Worm (Caenorhabditis elegans) whole organism, L1 larva: Measurements from ENCODE around the gene sru-7.

Source experiments
- C16A3.4 ChIP-seq: fragments of 150-350 bp; optimal IDR thresholded peaks from 2 replicates; lab custom pipeline; 2014; ENCODE audit warnings: missing biosample characterization, missing genetic modification characterization
- C34B4.2 ChIP-seq: sonication (generic microtip); optimal IDR thresholded peaks from 2 replicates; lab custom pipeline; 2017; ENCODE audit warnings: mild to moderate bottlenecking, missing genetic modification characterization, missing compliant biosample characterization
- Y116A8C.19 ChIP-seq: sonication (generic microtip); optimal IDR thresholded peaks from 2 replicates; lab custom pipeline; 2016; ENCODE audit warnings: missing compliant biosample characterization, missing genetic modification characterization, borderline replicate concordance
- ama-1 ChIP-seq: fragments of 150-350 bp; optimal IDR thresholded peaks from 2 replicates; lab custom pipeline; 2014
- ceh-63 ChIP-seq: fragments of 200-800 bp; sonication (Bioruptor generic); optimal IDR thresholded peaks from 2 replicates; lab custom pipeline; 2018; ENCODE audit warnings: mild to moderate bottlenecking, missing genetic modification characterization, missing compliant biosample characterization
- ceh-8 ChIP-seq: fragments of 200-800 bp; sonication (Bioruptor generic); optimal IDR thresholded peaks from 2 replicates; lab custom pipeline; 2018; ENCODE audit warnings: mild to moderate bottlenecking, missing genetic modification characterization, moderate library complexity, missing compliant biosample characterization
- dsc-1 ChIP-seq: sonication (generic microtip); optimal IDR thresholded peaks from 2 replicates; lab custom pipeline; 2016; ENCODE audit warnings: mild to moderate bottlenecking, missing genetic modification characterization, missing compliant biosample characterization
- efl-1 ChIP-seq, 4 experiments: fragments of 150-350 bp; optimal IDR thresholded peaks in 3 of 4; peaks in 1 of 4; 1 replicate in 1 of 4; 2 replicates in 3 of 4; lab custom pipeline; 2014; ENCODE audit warnings: missing biosample characterization in 2 of 4, missing genetic modification characterization in 2 of 4, missing genetic modification reagents in 2 of 4
- egl-27 ChIP-seq, 2 experiments: fragments of 150-350 bp in 1 of 2; sonication (generic microtip); optimal IDR thresholded peaks; 3 replicates each; lab custom pipeline; 2017 to 2018; ENCODE audit warnings: missing biosample characterization in 2 of 2, missing genetic modification characterization in 2 of 2, missing genetic modification reagents in 2 of 2
- elt-2 ChIP-seq: sonication (generic microtip); optimal IDR thresholded peaks from 2 replicates; lab custom pipeline; 2016; ENCODE audit warnings: missing genetic modification characterization, mild to moderate bottlenecking, inconsistent platforms, missing compliant biosample characterization, missing genetic modification reagents
- elt-3 ChIP-seq, 6 experiments: fragments of 150-350 bp in 1 of 6; sonication (generic microtip); optimal IDR thresholded peaks; 2 replicates each; lab custom pipeline; 2017 to 2018; ENCODE audit warnings: missing biosample characterization in 6 of 6, missing genetic modification characterization in 6 of 6, inconsistent platforms in 1 of 6
- ets-5 ChIP-seq: fragments of 200-800 bp; sonication (Bioruptor generic); IDR thresholded peaks from 2 replicates; pipeline ENCODE4 v1.3.6; 2022; ENCODE audit warnings: missing genetic modification characterization, missing compliant biosample characterization
- fkh-10 ChIP-seq: sonication (generic microtip); optimal IDR thresholded peaks from 2 replicates; lab custom pipeline; 2017; ENCODE audit warnings: missing biosample characterization, missing genetic modification reagents, missing genetic modification characterization
- fkh-4 ChIP-seq: sonication (generic microtip); optimal IDR thresholded peaks from 2 replicates; lab custom pipeline; 2016; ENCODE audit warnings: missing compliant biosample characterization, missing genetic modification characterization, borderline replicate concordance
- fkh-8 ChIP-seq: sonication (generic microtip); optimal IDR thresholded peaks from 2 replicates; lab custom pipeline; 2016; ENCODE audit warnings: mild to moderate bottlenecking, missing genetic modification characterization, missing compliant biosample characterization
- fos-1 ChIP-seq: fragments of 150-350 bp; optimal IDR thresholded peaks from 2 replicates; lab custom pipeline; 2014; ENCODE audit warnings: missing biosample characterization, missing genetic modification characterization
- grh-1 ChIP-seq: fragments of 200-800 bp; sonication (Bioruptor generic); IDR thresholded peaks from 2 replicates; pipeline ENCODE4 v1.3.6; 2022; ENCODE audit warnings: missing genetic modification reagents, missing genetic modification characterization, missing compliant biosample characterization
- hlh-17 ChIP-seq: fragments of 200-800 bp; sonication (Bioruptor generic); optimal IDR thresholded peaks from 2 replicates; lab custom pipeline; 2018; ENCODE audit warnings: missing genetic modification characterization, mild to moderate bottlenecking, missing compliant biosample characterization, moderate library complexity, borderline replicate concordance
- hpl-2 ChIP-seq: fragments of 150-350 bp; optimal IDR thresholded peaks from 2 replicates; lab custom pipeline; 2014; ENCODE audit warnings: missing biosample characterization, missing genetic modification reagents, missing genetic modification characterization
- jun-1 ChIP-seq: fragments of 150-350 bp; optimal IDR thresholded peaks from 2 replicates; lab custom pipeline; 2014; ENCODE audit warnings: missing biosample characterization, missing genetic modification reagents, missing genetic modification characterization
- lin-13 ChIP-seq: fragments of 150-350 bp; optimal IDR thresholded peaks from 2 replicates; lab custom pipeline; 2014; ENCODE audit warnings: missing biosample characterization, missing genetic modification reagents, missing genetic modification characterization
- lin-35 ChIP-seq, 2 experiments: fragments of 150-350 bp; optimal IDR thresholded peaks; 2 replicates each; lab custom pipeline; 2014; ENCODE audit warnings: missing biosample characterization in 2 of 2, missing genetic modification characterization in 2 of 2, missing genetic modification reagents in 2 of 2
- lin-39 ChIP-seq: fragments of 150-350 bp; optimal IDR thresholded peaks from 2 replicates; lab custom pipeline; 2014; ENCODE audit warnings: missing biosample characterization, missing genetic modification reagents, missing genetic modification characterization
- lir-3 ChIP-seq: sonication (generic microtip); optimal IDR thresholded peaks from 2 replicates; lab custom pipeline; 2016; ENCODE audit warnings: mild to moderate bottlenecking, missing genetic modification characterization, moderate library complexity, missing compliant biosample characterization; ENCODE audit not compliant: poor library complexity
- lsy-2 ChIP-seq, 2 experiments: fragments of 150-350 bp; optimal IDR thresholded peaks; 2 replicates each; lab custom pipeline; 2014; ENCODE audit warnings: missing biosample characterization in 2 of 2, missing genetic modification characterization in 2 of 2
- mab-9 ChIP-seq: fragments of 200-800 bp; sonication (Bioruptor generic); IDR thresholded peaks from 2 replicates; pipeline ENCODE4 v1.3.6; 2022; ENCODE audit warnings: missing genetic modification reagents, missing genetic modification characterization, missing compliant biosample characterization
- mdl-1 ChIP-seq, 2 experiments: fragments of 150-350 bp; optimal IDR thresholded peaks; 2 replicates each; lab custom pipeline; 2014 to 2017; ENCODE audit warnings: missing biosample characterization in 2 of 2, missing genetic modification characterization in 2 of 2, inconsistent platforms in 1 of 2
- mep-1 ChIP-seq: fragments of 150-350 bp; optimal IDR thresholded peaks from 2 replicates; lab custom pipeline; 2014; ENCODE audit warnings: missing biosample characterization, missing genetic modification characterization
- nhr-12 ChIP-seq: sonication (generic microtip); optimal IDR thresholded peaks from 2 replicates; lab custom pipeline; 2017; ENCODE audit warnings: missing biosample characterization, missing genetic modification characterization
- nhr-19 ChIP-seq: fragments of 200-800 bp; sonication (Bioruptor generic); conservative IDR thresholded peaks from 2 replicates; pipeline ENCODE4 v1.3.6; 2022; ENCODE audit warnings: missing genetic modification characterization, missing compliant biosample characterization
- nhr-20 ChIP-seq: sonication (generic microtip); optimal IDR thresholded peaks from 2 replicates; lab custom pipeline; 2016; ENCODE audit warnings: mild to moderate bottlenecking, missing genetic modification characterization, missing compliant biosample characterization
- nhr-237 ChIP-seq: fragments of 150-350 bp; optimal IDR thresholded peaks from 2 replicates; lab custom pipeline; 2014; ENCODE audit warnings: missing biosample characterization, missing genetic modification characterization
- nhr-28 ChIP-seq: fragments of 150-350 bp; optimal IDR thresholded peaks from 2 replicates; lab custom pipeline; 2014; ENCODE audit warnings: missing biosample characterization, missing genetic modification characterization
- nhr-71 ChIP-seq: sonication (generic microtip); optimal IDR thresholded peaks from 2 replicates; lab custom pipeline; 2016; ENCODE audit warnings: mild to moderate bottlenecking, missing genetic modification characterization, moderate library complexity, missing compliant biosample characterization
- nhr-77 ChIP-seq: fragments of 150-350 bp; optimal IDR thresholded peaks from 2 replicates; lab custom pipeline; 2014; ENCODE audit warnings: missing biosample characterization, missing genetic modification characterization
- nhr-84 ChIP-seq: sonication (generic microtip); optimal IDR thresholded peaks from 2 replicates; lab custom pipeline; 2017; ENCODE audit warnings: missing biosample characterization, missing genetic modification characterization
- nhr-85 ChIP-seq: sonication (generic microtip); peaks from one replicate; lab custom pipeline; 2016; ENCODE audit warnings: missing genetic modification characterization, inconsistent platforms, missing compliant biosample characterization
- nhr-90 ChIP-seq: sonication (generic microtip); optimal IDR thresholded peaks from 2 replicates; lab custom pipeline; 2016; ENCODE audit warnings: mild to moderate bottlenecking, missing genetic modification characterization, missing compliant biosample characterization; ENCODE audit not compliant: poor library complexity
- pax-3 ChIP-seq: fragments of 200-800 bp; sonication (Bioruptor generic); optimal IDR thresholded peaks from 2 replicates; lab custom pipeline; 2018; ENCODE audit warnings: mild to moderate bottlenecking, missing genetic modification characterization, moderate library complexity, missing compliant biosample characterization
- pqm-1 ChIP-seq: sonication (generic microtip); optimal IDR thresholded peaks from 3 replicates; lab custom pipeline; 2017; ENCODE audit warnings: missing biosample characterization, missing genetic modification characterization
- rnt-1 ChIP-seq: sonication (generic microtip); optimal IDR thresholded peaks from 2 replicates; lab custom pipeline; 2016; ENCODE audit warnings: mild to moderate bottlenecking, missing genetic modification characterization, moderate library complexity, missing compliant biosample characterization
- snpc-4 ChIP-seq: fragments of 150-350 bp; optimal IDR thresholded peaks from 2 replicates; lab custom pipeline; 2014; ENCODE audit warnings: missing biosample characterization, missing genetic modification characterization
- snu-23 ChIP-seq: sonication (generic microtip); optimal IDR thresholded peaks from 2 replicates; lab custom pipeline; 2016; ENCODE audit warnings: missing genetic modification characterization, missing compliant biosample characterization
- sup-37 ChIP-seq: fragments of 200-800 bp; sonication (Bioruptor generic); optimal IDR thresholded peaks from 2 replicates; lab custom pipeline; 2018; ENCODE audit warnings: mild to moderate bottlenecking, missing genetic modification characterization, missing compliant biosample characterization
- swsn-7 ChIP-seq: sonication (generic microtip); optimal IDR thresholded peaks from 2 replicates; lab custom pipeline; 2016; ENCODE audit warnings: missing genetic modification characterization, missing compliant biosample characterization
- tlp-1 ChIP-seq: fragments of 150-350 bp; optimal IDR thresholded peaks from 2 replicates; lab custom pipeline; 2014; ENCODE audit warnings: missing biosample characterization, missing genetic modification characterization
- unc-30 ChIP-seq: sonication (generic microtip); optimal IDR thresholded peaks from 2 replicates; lab custom pipeline; 2017; ENCODE audit warnings: missing biosample characterization, missing genetic modification characterization
- unc-62 ChIP-seq: fragments of 150-350 bp; optimal IDR thresholded peaks from 2 replicates; lab custom pipeline; 2014; ENCODE audit warnings: missing biosample characterization, missing genetic modification reagents, missing genetic modification characterization
- vab-15 ChIP-seq: sonication (generic microtip); optimal IDR thresholded peaks from 2 replicates; lab custom pipeline; 2017; ENCODE audit warnings: missing genotype, mild to moderate bottlenecking, missing genetic modification characterization, missing compliant biosample characterization
- zag-1 ChIP-seq: fragments of 150-350 bp; optimal IDR thresholded peaks from 2 replicates; lab custom pipeline; 2014; ENCODE audit warnings: missing biosample characterization, missing genetic modification characterization
- zip-4 ChIP-seq: fragments of 200-800 bp; sonication (Bioruptor generic); optimal IDR thresholded peaks from 2 replicates; lab custom pipeline; 2018; ENCODE audit warnings: mild to moderate bottlenecking, missing genetic modification characterization, moderate library complexity, missing compliant biosample characterization
- ztf-11 ChIP-seq, 2 experiments: sonication (generic microtip); optimal IDR thresholded peaks; 2 replicates each; lab custom pipeline; 2016 to 2017; ENCODE audit warnings: missing genetic modification characterization in 2 of 2, missing biosample characterization in 1 of 2, missing compliant biosample characterization in 1 of 2
- ztf-4 ChIP-seq: fragments of 150-350 bp; optimal IDR thresholded peaks from 2 replicates; lab custom pipeline; 2014; ENCODE audit warnings: missing biosample characterization, missing genetic modification characterization

Gene sru-7

ce11 chrIV:8510534-8510933, 18.2 kb downstream of the sru-7 start, which contains the start of gene tag-77:
TSS of gene tag-77 (minus strand) at chrIV:8510548.
- TF ChIP-seq ztf-4 (tag; lab: Kevin White, UChicago): no peak
- no peak for TF ChIP-seq mdl-1 (tag; optimal IDR thresholded peaks at IDR 0.05; lab: Kevin White, UChicago)
- TF ChIP-seq pqm-1 (tag; lab: Kevin White, UChicago): no peak
- no peak for TF ChIP-seq C16A3.4 (tag; lab: Kevin White, UChicago)
- peak; percentile 20 for TF ChIP-seq nhr-90 (tag; lab: Kevin White, UChicago)
- TF ChIP-seq unc-62 (GFP tag; lab: Kevin White, UChicago): no peak
- peak; percentile 84 for TF ChIP-seq fos-1
- TF ChIP-seq lin-35 (GFP tag; optimal IDR thresholded peaks at IDR 0.05; lab: Kevin White, UChicago): peak in 1 of 2 experiments; percentile 1
- TF ChIP-seq unc-30 (tag; lab: Kevin White, UChicago): no peak
- TF ChIP-seq ceh-63 (GFP tag; lab: Kevin White, UChicago): no peak
- TF ChIP-seq nhr-28 (tag; lab: Kevin White, UChicago): no peak
- TF ChIP-seq ceh-8 (GFP tag; lab: Kevin White, UChicago): no peak
- no peak for TF ChIP-seq dsc-1 (tag; lab: Kevin White, UChicago)
- TF ChIP-seq mep-1 (tag; lab: Kevin White, UChicago): no peak
- TF ChIP-seq elt-3 (tag; optimal IDR thresholded peaks at IDR 0.05; lab: Kevin White, UChicago): peak in 1 of 6 experiments; percentile 2
- TF ChIP-seq fkh-10: no peak
- no peak for TF ChIP-seq tlp-1 (tag; lab: Kevin White, UChicago)
- no peak for TF ChIP-seq nhr-19 (GFP tag; lab: Robert Waterston, UW)
- TF ChIP-seq zag-1 (tag; lab: Kevin White, UChicago): no peak
- TF ChIP-seq nhr-85 (tag; lab: Kevin White, UChicago): no peak
- TF ChIP-seq hpl-2 (GFP tag; lab: Kevin White, UChicago): no peak
- TF ChIP-seq nhr-12: no peak
- no peak for TF ChIP-seq elt-2 (tag; lab: Kevin White, UChicago)
- no peak for TF ChIP-seq C34B4.2 (tag; lab: Kevin White, UChicago)
- no peak for TF ChIP-seq grh-1 (GFP tag; lab: Robert Waterston, UW)
- no peak for TF ChIP-seq lsy-2 (tag; optimal IDR thresholded peaks at IDR 0.05; lab: Kevin White, UChicago)
- TF ChIP-seq nhr-20 (tag; lab: Kevin White, UChicago): no peak
- no peak for TF ChIP-seq fkh-8 (tag; lab: Kevin White, UChicago)
- no peak for TF ChIP-seq sup-37 (GFP tag; lab: Kevin White, UChicago)
- TF ChIP-seq snpc-4 (tag; lab: Kevin White, UChicago): no peak
- TF ChIP-seq jun-1 (tag; lab: Kevin White, UChicago): peak; percentile 32
- TF ChIP-seq fkh-4 (tag; lab: Kevin White, UChicago): no peak
- TF ChIP-seq lin-39: no peak
- TF ChIP-seq Y116A8C.19 (tag; lab: Kevin White, UChicago): no peak
- TF ChIP-seq mab-9 (GFP tag; lab: Robert Waterston, UW): no peak
- no peak for TF ChIP-seq lin-13 (GFP tag; lab: Kevin White, UChicago)
- no peak for TF ChIP-seq ets-5 (GFP tag; lab: Robert Waterston, UW)
- no peak for TF ChIP-seq hlh-17 (GFP tag; lab: Kevin White, UChicago)
- TF ChIP-seq ama-1: no peak
- TF ChIP-seq lir-3: no peak
- TF ChIP-seq nhr-77 (tag; lab: Kevin White, UChicago): no peak
- TF ChIP-seq efl-1 (optimal IDR thresholded peaks at IDR 0.05; lab: Kevin White, UChicago): peak; percentile 6 to 51
- TF ChIP-seq efl-1 (GFP tag; optimal IDR thresholded peaks at IDR 0.05 in 1 of 2; lab: Kevin White, UChicago): no peak
- no peak for TF ChIP-seq vab-15 (tag; lab: Kevin White, UChicago)
- TF ChIP-seq ztf-11 (tag; optimal IDR thresholded peaks at IDR 0.05; lab: Kevin White, UChicago): no peak
- no peak for TF ChIP-seq nhr-84 (tag; lab: Kevin White, UChicago)
- TF ChIP-seq zip-4 (GFP tag; lab: Kevin White, UChicago): no peak
- TF ChIP-seq nhr-71 (tag; lab: Kevin White, UChicago): no peak
- no peak for TF ChIP-seq snu-23
- peak; percentile 14 for TF ChIP-seq rnt-1
- no peak for TF ChIP-seq egl-27 (tag; optimal IDR thresholded peaks at IDR 0.05; lab: Kevin White, UChicago)
- no peak for TF ChIP-seq nhr-237 (tag; lab: Kevin White, UChicago)
- no peak for TF ChIP-seq swsn-7 (tag; lab: Kevin White, UChicago)
- no peak for TF ChIP-seq pax-3
